Worm (Caenorhabditis elegans) whole organism, midembryonic: ENCODE data around the gene M70.1.
A peak's percentile ranks its signal among the peaks of the same experiment; 100 is the strongest.
"Not testable (repeated sequence)": the region's sequence is repeated elsewhere in the genome, so short reads cannot be mapped to it uniquely, and the experiment has no call there.

Experiments used
- T22C8.4 ChIP-seq: fragments of 200-800 bp; sonication (Bioruptor generic); IDR thresholded peaks from 2 replicates; pipeline ENCODE4 v1.3.6; 2022; ENCODE audit warnings: missing genetic modification characterization, missing compliant biosample characterization
- cog-1 ChIP-seq: sonication (generic microtip); optimal IDR thresholded peaks from 2 replicates; lab custom pipeline; 2016; ENCODE audit warnings: missing genetic modification characterization, missing compliant biosample characterization
- flt-1 ChIP-seq: fragments of 200-800 bp; sonication (Bioruptor generic); IDR thresholded peaks from 2 replicates; pipeline ENCODE4 v1.3.6; 2022; ENCODE audit warnings: missing genetic modification characterization, missing compliant biosample characterization
- klf-2 ChIP-seq: fragments of 200-800 bp; sonication (Bioruptor generic); conservative IDR thresholded peaks from 2 replicates; pipeline ENCODE4 v1.3.6; 2022; ENCODE audit warnings: missing genetic modification reagents, missing genetic modification characterization, missing compliant biosample characterization
- med-1 ChIP-seq: sonication (generic microtip); optimal IDR thresholded peaks from 2 replicates; lab custom pipeline; 2017; ENCODE audit warnings: missing genetic modification characterization, mild to moderate bottlenecking, missing compliant biosample characterization, antibody characterized with exemption, missing genetic modification reagents; ENCODE audit not compliant: insufficient read depth
- ref-1 ChIP-seq: fragments of 200-800 bp; sonication (Bioruptor generic); conservative IDR thresholded peaks from 2 replicates; pipeline ENCODE4 v1.3.6; 2022; ENCODE audit warnings: missing genetic modification reagents, missing genetic modification characterization, missing compliant biosample characterization
- tab-1 ChIP-seq: fragments of 200-800 bp; sonication (Bioruptor generic); IDR thresholded peaks from 2 replicates; pipeline ENCODE4 v1.3.6; 2022; ENCODE audit warnings: missing genetic modification characterization, missing compliant biosample characterization
- ztf-23 ChIP-seq: fragments of 200-800 bp; sonication (Bioruptor generic); IDR thresholded peaks from 2 replicates; pipeline ENCODE4 v1.3.6; 2022; ENCODE audit warnings: missing genetic modification reagents, missing genetic modification characterization, missing compliant biosample characterization
- ztf-29 ChIP-seq: fragments of 200-800 bp; sonication (Bioruptor generic); IDR thresholded peaks from 2 replicates; pipeline ENCODE4 v1.3.6; 2022; ENCODE audit warnings: missing genetic modification reagents, missing genetic modification characterization, missing compliant biosample characterization

M70.1 gene

DNA sequence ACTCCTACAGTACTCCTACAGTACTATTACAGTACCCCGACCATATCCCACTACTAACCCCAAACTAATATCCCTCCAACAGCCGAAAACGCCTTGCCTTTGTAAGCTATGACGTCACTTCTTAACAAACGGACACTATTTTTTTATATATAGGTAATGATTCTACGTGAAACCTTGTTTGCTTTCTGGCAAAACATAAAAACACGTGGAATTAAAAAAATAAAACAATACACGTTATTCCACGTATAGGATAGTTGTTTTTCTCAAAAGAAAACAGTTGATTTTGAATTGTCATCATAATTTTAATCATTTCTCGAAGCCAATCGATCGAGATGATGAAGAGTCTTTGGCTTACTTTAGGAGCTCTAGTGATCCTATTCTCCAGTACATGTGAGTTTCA is at the start of gene M70.1:
Gene M70.1, plus strand, starts transcription at position 301 of the 400 bp plus-strand sequence.
- not testable (repeated sequence) for TF ChIP-seq ztf-29; flt-1 (GFP tag; lab: Robert Waterston, UW); ref-1 (GFP tag; lab: Robert Waterston, UW)

DNA sequence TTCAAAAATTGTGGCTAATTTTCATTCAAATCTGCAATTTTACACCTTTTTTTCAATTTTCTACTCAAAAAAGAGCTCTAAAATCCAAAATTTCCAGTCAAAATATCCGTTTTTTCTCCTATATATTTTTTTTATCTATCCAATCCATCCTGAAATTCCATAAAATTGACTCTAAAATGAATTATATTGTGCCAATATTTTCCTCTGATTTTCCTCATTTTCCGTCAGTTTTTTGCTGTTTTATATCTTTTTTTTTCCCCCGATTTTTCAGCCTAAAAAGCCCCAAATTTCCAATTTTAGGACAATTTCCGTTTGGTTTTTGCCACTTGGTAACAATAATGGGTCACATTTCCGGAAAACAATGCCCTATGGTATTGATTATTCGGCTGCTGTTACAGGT is 46.9 kb upstream of the M70.1 start, which contains the start of gene Y71G10AR.4:
Gene Y71G10AR.4, plus strand, starts transcription at position 301 of the 400 bp plus-strand sequence.
- TF ChIP-seq ztf-23 (GFP tag; lab: Robert Waterston, UW) (no peak), flt-1 (GFP tag; lab: Robert Waterston, UW) (no peak), tab-1 (GFP tag; lab: Robert Waterston, UW) (no peak), ref-1 (GFP tag; lab: Robert Waterston, UW) (no peak), med-1 (GFP tag; lab: Kevin White, UChicago) (no peak), T22C8.4 (GFP tag; lab: Robert Waterston, UW) (no peak), cog-1 (tag; lab: Kevin White, UChicago) (no peak), ztf-29 (no peak), klf-2 (GFP tag; lab: Robert Waterston, UW) (no peak)

DNA sequence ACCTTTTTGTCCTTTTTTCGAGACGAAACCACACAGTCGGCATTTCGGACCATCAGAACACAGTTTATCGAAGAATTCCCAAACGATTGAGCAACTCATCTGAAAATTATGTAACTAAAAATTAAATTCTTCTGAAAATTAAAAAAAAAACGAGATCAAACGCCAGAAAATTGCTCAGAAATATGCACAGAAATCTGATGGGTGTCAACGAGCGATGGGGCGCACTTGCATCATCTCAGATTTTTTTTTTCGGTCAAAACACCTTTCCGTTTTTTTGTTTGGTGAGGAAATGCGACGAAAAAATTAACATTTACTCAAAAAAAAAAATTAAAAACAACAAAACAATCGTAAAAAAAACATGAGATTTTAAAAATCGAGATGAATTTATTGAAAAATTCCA is 28.9 kb upstream of the M70.1 start, which contains the start of gene T04C4.3:
Gene T04C4.3, minus strand, starts transcription at position 101 of the 400 bp plus-strand sequence.
- not testable (repeated sequence) for TF ChIP-seq T22C8.4, ref-1, tab-1 (GFP tag; lab: Robert Waterston, UW)

DNA sequence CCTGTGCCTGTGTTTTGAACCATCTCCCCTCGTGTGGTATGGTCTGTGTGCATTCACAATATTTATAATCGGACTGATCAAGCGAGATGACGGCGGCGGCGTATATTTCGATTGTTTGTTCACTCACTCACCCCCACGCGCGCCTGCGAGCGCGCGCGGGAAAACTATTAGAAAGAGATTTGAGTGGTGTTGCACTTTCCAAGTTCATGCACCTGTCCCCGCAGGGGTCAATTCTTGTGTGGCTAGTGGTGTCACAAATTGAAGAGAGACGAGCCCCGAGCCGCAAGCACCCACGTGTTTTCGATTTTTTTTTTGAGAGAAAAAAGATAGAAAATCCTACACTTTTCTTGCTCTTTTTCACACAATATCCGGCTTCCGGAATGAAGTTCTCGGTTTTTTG is 28.4 kb upstream of the M70.1 start:
- TF ChIP-seq tab-1 (GFP tag; lab: Robert Waterston, UW): no peak
- TF ChIP-seq flt-1 (GFP tag; lab: Robert Waterston, UW): no peak
- TF ChIP-seq med-1 (GFP tag; lab: Kevin White, UChicago): no peak
- no peak for TF ChIP-seq ztf-23 (GFP tag; lab: Robert Waterston, UW)
- no peak for TF ChIP-seq cog-1 (tag; lab: Kevin White, UChicago)
- no peak for TF ChIP-seq klf-2 (GFP tag; lab: Robert Waterston, UW)
- no peak for TF ChIP-seq ref-1 (GFP tag; lab: Robert Waterston, UW)
- TF ChIP-seq ztf-29: no peak
- no peak for TF ChIP-seq T22C8.4 (GFP tag; lab: Robert Waterston, UW)

ce11 chrIV:2219334-2219755 is 26.3 kb upstream of the M70.1 start:
- TF ChIP-seq klf-2 (GFP tag; lab: Robert Waterston, UW): peak; percentile 36; the same call in 1 of the 2 replicates
- TF ChIP-seq ztf-29: no peak
- peak; percentile 82 for TF ChIP-seq cog-1 (tag; lab: Kevin White, UChicago)
- no peak for TF ChIP-seq T22C8.4 (GFP tag; lab: Robert Waterston, UW)
- TF ChIP-seq med-1 (GFP tag; lab: Kevin White, UChicago): no peak
- peak; percentile 69; the same call in 1 of the 2 replicates for TF ChIP-seq flt-1 (GFP tag; lab: Robert Waterston, UW)
- peak; percentile 73 for TF ChIP-seq ztf-23 (GFP tag; lab: Robert Waterston, UW)
- no peak for TF ChIP-seq ref-1 (GFP tag; lab: Robert Waterston, UW)
- no peak for TF ChIP-seq tab-1 (GFP tag; lab: Robert Waterston, UW)

DNA sequence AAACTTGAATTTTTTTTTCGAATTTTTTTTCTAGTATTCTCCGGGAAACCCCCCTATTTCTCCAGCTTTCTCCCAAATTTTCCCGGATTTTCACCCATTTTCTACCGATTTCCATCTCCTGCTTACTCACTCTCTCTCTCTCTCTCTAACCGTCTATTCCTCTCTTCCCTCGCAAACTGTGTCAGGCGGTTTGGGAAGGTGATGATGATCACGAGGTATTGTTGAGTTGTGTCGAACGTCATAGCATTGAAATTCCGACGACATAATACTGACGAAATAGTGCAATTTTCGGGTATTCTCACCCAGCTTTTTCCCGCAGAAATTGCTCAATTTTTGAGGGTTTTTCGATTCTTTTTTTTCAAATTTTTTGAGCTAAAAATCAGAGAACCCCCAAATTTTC is 25.5 kb upstream of the M70.1 start:
- TF ChIP-seq ref-1 (GFP tag; lab: Robert Waterston, UW) (no peak), ztf-29 (no peak), flt-1 (GFP tag; lab: Robert Waterston, UW) (no peak), T22C8.4 (GFP tag; lab: Robert Waterston, UW) (no peak), med-1 (GFP tag; lab: Kevin White, UChicago) (no peak), klf-2 (GFP tag; lab: Robert Waterston, UW) (no peak), cog-1 (tag; lab: Kevin White, UChicago) (no peak), tab-1 (GFP tag; lab: Robert Waterston, UW) (no peak), ztf-23 (GFP tag; lab: Robert Waterston, UW) (no peak)

- no peak for TF ChIP-seq T22C8.4 (GFP tag; lab: Robert Waterston, UW)
- no peak for TF ChIP-seq med-1 (GFP tag; lab: Kevin White, UChicago)
- no peak for TF ChIP-seq klf-2 (GFP tag; lab: Robert Waterston, UW)
- TF ChIP-seq ztf-29: no peak
- no peak for TF ChIP-seq ref-1 (GFP tag; lab: Robert Waterston, UW)
- TF ChIP-seq cog-1 (tag; lab: Kevin White, UChicago): no peak
- TF ChIP-seq tab-1 (GFP tag; lab: Robert Waterston, UW): no peak
- TF ChIP-seq flt-1 (GFP tag; lab: Robert Waterston, UW): no peak
- no peak for TF ChIP-seq ztf-23 (GFP tag; lab: Robert Waterston, UW)
Measured at ce11 chrIV:2220896-2221295, 24.8 kb upstream of the M70.1 start.

ce11 chrIV:2221350-2221749 is 24.3 kb upstream of the M70.1 start:
- TF ChIP-seq flt-1 (GFP tag; lab: Robert Waterston, UW) (no peak), med-1 (GFP tag; lab: Kevin White, UChicago) (no peak), ztf-29 (no peak), ztf-23 (GFP tag; lab: Robert Waterston, UW) (no peak), T22C8.4 (GFP tag; lab: Robert Waterston, UW) (no peak), tab-1 (GFP tag; lab: Robert Waterston, UW) (no peak), klf-2 (GFP tag; lab: Robert Waterston, UW) (no peak), ref-1 (GFP tag; lab: Robert Waterston, UW) (no peak), cog-1 (tag; lab: Kevin White, UChicago) (no peak)

- TF ChIP-seq med-1 (GFP tag; lab: Kevin White, UChicago) (no peak), tab-1 (GFP tag; lab: Robert Waterston, UW) (no peak), cog-1 (tag; lab: Kevin White, UChicago) (no peak), ztf-29 (no peak), T22C8.4 (GFP tag; lab: Robert Waterston, UW) (no peak), ztf-23 (GFP tag; lab: Robert Waterston, UW) (no peak), flt-1 (GFP tag; lab: Robert Waterston, UW) (no peak), klf-2 (GFP tag; lab: Robert Waterston, UW) (no peak), ref-1 (GFP tag; lab: Robert Waterston, UW) (no peak)
Measured at ce11 chrIV:2222528-2222927, 23.1 kb upstream of the M70.1 start, which contains the start of gene fnip-2. Gene fnip-2 (plus strand): TSS chrIV:2222828.
